Worm (Caenorhabditis elegans): Measurements from ENCODE around the gene nhr-20.

The nhr-20 gene

ce11 chrIII:4191091-4191638 is 41.9 kb downstream of the nhr-20 start, which contains the start of gene dnj-16:
dnj-16 (plus strand) TSS chrIII:4191141.
- no peak for TF ChIP-seq fkh-10 (GFP tag; optimal IDR thresholded peaks at IDR 0.05)
- TF ChIP-seq nhr-12 (tag; optimal IDR thresholded peaks at IDR 0.05): no peak
- peak; percentile 43 for TF ChIP-seq hmg-11 (tag; optimal IDR thresholded peaks at IDR 0.05)
- TF ChIP-seq lin-15B (tag; optimal IDR thresholded peaks at IDR 0.05): peak; percentile 40
- TF ChIP-seq pqm-1 (tag; optimal IDR thresholded peaks at IDR 0.05): peak; percentile 30
- no peak for TF ChIP-seq nhr-77 (tag; optimal IDR thresholded peaks at IDR 0.05)
- TF ChIP-seq elt-1 (tag; optimal IDR thresholded peaks at IDR 0.05): no peak
- no peak for TF ChIP-seq ceh-9 (tag; optimal IDR thresholded peaks at IDR 0.05)
- TF ChIP-seq nhr-23 (tag; optimal IDR thresholded peaks at IDR 0.05): no peak
- TF ChIP-seq ama-1 (optimal IDR thresholded peaks at IDR 0.05): no peak
- TF ChIP-seq nfya-1 (tag; optimal IDR thresholded peaks at IDR 0.05; ENCODE audit: insufficient read depth): peak; percentile 69
- TF ChIP-seq ceh-28 (tag; optimal IDR thresholded peaks at IDR 0.05): peak; percentile 4
- no peak for TF ChIP-seq lsy-12 (tag; optimal IDR thresholded peaks at IDR 0.05)
- peak; percentile 33 for TF ChIP-seq lin-39 (tag; optimal IDR thresholded peaks at IDR 0.05)
- TF ChIP-seq sea-2 (GFP tag; optimal IDR thresholded peaks at IDR 0.05): no peak
- TF ChIP-seq nhr-237 (tag; optimal IDR thresholded peaks at IDR 0.05): no peak
- TF ChIP-seq nhr-25 (tag; optimal IDR thresholded peaks at IDR 0.05): peak; percentile 8
- no peak for TF ChIP-seq zag-1 (tag; optimal IDR thresholded peaks at IDR 0.05)
- TF ChIP-seq elt-3 (tag; optimal IDR thresholded peaks at IDR 0.05): no peak
- no peak for TF ChIP-seq nhr-43 (tag; optimal IDR thresholded peaks at IDR 0.05; ENCODE audit: poor library complexity, severe bottlenecking)
- no peak for TF ChIP-seq ceh-82 (tag; optimal IDR thresholded peaks at IDR 0.05)
- peak; percentile 9 for TF ChIP-seq snpc-4 (tag; optimal IDR thresholded peaks at IDR 0.05)
- TF ChIP-seq fos-1 (tag; optimal IDR thresholded peaks at IDR 0.05): no peak
- TF ChIP-seq aly-2 (tag; optimal IDR thresholded peaks at IDR 0.05): no peak
- no peak for TF ChIP-seq ztf-4 (tag; optimal IDR thresholded peaks at IDR 0.05)
- TF ChIP-seq ZK546.5 (tag; optimal IDR thresholded peaks at IDR 0.05): no peak
- peak; percentile 56 for TF ChIP-seq jun-1 (tag; optimal IDR thresholded peaks at IDR 0.05)
- no peak for TF ChIP-seq egl-27 (tag; optimal IDR thresholded peaks at IDR 0.05)
- peak; percentile 88 for TF ChIP-seq pha-4 (tag; optimal IDR thresholded peaks at IDR 0.05)

ce11 chrIII:4190241-4190640 is 42.8 kb downstream of the nhr-20 start, which contains the start of gene spp-28:
spp-28 (minus strand) TSS chrIII:4190341.
- TF ChIP-seq mml-1 (tag; optimal IDR thresholded peaks at IDR 0.05) (no peak), lin-15B (tag; optimal IDR thresholded peaks at IDR 0.05) (no peak), skn-1 (tag; optimal IDR thresholded peaks at IDR 0.05) (no peak), eor-1 (tag; optimal IDR thresholded peaks at IDR 0.05) (no peak), mdl-1 (tag; optimal IDR thresholded peaks at IDR 0.05) (no peak), nfya-1 (tag; optimal IDR thresholded peaks at IDR 0.05; ENCODE audit: insufficient read depth) (no peak), nhr-12 (tag; optimal IDR thresholded peaks at IDR 0.05) (no peak), unc-39 (tag; optimal IDR thresholded peaks at IDR 0.05) (no peak), zag-1 (tag; optimal IDR thresholded peaks at IDR 0.05) (no peak), nhr-28 (tag; optimal IDR thresholded peaks at IDR 0.05) (no peak), nhr-43 (tag; optimal IDR thresholded peaks at IDR 0.05; ENCODE audit: poor library complexity, severe bottlenecking) (no peak), daf-12 (tag; optimal IDR thresholded peaks at IDR 0.05) (no peak)

- TF ChIP-seq fkh-2 (tag; optimal IDR thresholded peaks at IDR 0.05): no peak
- TF ChIP-seq nhr-25 (tag; optimal IDR thresholded peaks at IDR 0.05): no peak
- no peak for TF ChIP-seq pha-4 (tag; optimal IDR thresholded peaks at IDR 0.05)
- peak; percentile 4 for TF ChIP-seq nhr-23 (tag; optimal IDR thresholded peaks at IDR 0.05)
- peak; percentile 10 for TF ChIP-seq nhr-43 (tag; optimal IDR thresholded peaks at IDR 0.05; ENCODE audit: poor library complexity, severe bottlenecking)
Measured at ce11 chrIII:4189602-4190001, 43.4 kb downstream of the nhr-20 start.

ce11 chrIII:4187845-4188244 is 45.2 kb downstream of the nhr-20 start, which contains the start of gene R74.2:
R74.2 (plus strand) TSS chrIII:4188160.
- TF ChIP-seq aly-2 (tag; optimal IDR thresholded peaks at IDR 0.05): no peak
- no peak for TF ChIP-seq ceh-82 (tag; optimal IDR thresholded peaks at IDR 0.05)
- no peak for TF ChIP-seq nhr-67 (tag; optimal IDR thresholded peaks at IDR 0.05)
- peak; percentile 13 for TF ChIP-seq nfya-1 (tag; optimal IDR thresholded peaks at IDR 0.05; ENCODE audit: insufficient read depth)
- no peak for TF ChIP-seq elt-1 (tag; optimal IDR thresholded peaks at IDR 0.05)
- no peak for TF ChIP-seq mml-1 (tag; optimal IDR thresholded peaks at IDR 0.05)
- TF ChIP-seq unc-39 (tag; optimal IDR thresholded peaks at IDR 0.05): no peak
- TF ChIP-seq elt-3 (tag; optimal IDR thresholded peaks at IDR 0.05): peak in 1 of 3 experiments; percentile 17
- peak; percentile 20 for TF ChIP-seq nhr-43 (tag; optimal IDR thresholded peaks at IDR 0.05; ENCODE audit: poor library complexity, severe bottlenecking)
- peak; percentile 71 for TF ChIP-seq nhr-25 (tag; optimal IDR thresholded peaks at IDR 0.05)

All from whole organism, L3 larva.